Fruit fly (Drosophila melanogaster): ENCODE measurements around the gene CG31274.
A peak's percentile ranks its signal among the peaks of the same experiment; 100 is the strongest.

The CG31274 gene

DNA sequence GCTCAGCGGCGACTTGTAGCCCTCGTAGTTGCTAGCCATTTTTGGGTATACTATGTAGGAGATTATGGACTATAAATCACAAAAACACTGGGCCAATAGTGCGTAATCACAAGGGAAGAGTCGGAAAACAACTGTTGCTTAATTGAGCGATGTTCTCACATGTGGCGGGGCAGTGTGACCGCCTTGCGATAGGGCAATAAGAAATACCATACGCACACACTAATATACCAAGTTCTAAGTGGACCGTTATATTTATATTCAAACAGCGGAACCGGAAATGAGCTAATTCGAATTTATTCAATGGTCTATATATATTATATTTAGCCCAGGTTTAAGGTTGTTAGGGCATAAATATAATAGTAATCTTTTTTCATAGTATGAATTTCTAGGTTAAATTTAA is 28.1 kb downstream of the CG31274 start, which contains the start of gene Adsl (continued):
- TF ChIP-seq CG5953 (GFP tag; IDR thresholded peaks at IDR 0.05) (0 out of 2 replicates have a peak, but pooled peaks have one; percentile 36), CG8290 (GFP tag; optimal IDR thresholded peaks at IDR 0.05) (no peak), CG8290 (tag; optimal IDR thresholded peaks at IDR 0.05) (peak in 1 of 2 experiments; percentile 3), CG3847 (GFP tag; IDR thresholded peaks at IDR 0.05) (no peak), hkb (optimal IDR thresholded peaks at IDR 0.05) (no peak), hkb (GFP tag; IDR thresholded peaks at IDR 0.05) (peak; percentile 73), HmgZ (tag; optimal IDR thresholded peaks at IDR 0.05) (peak; percentile 37), tap (tag; optimal IDR thresholded peaks at IDR 0.05) (peak; percentile 48), CG7839 (tag; optimal IDR thresholded peaks at IDR 0.05) (no peak), mld (GFP tag; IDR thresholded peaks at IDR 0.05; ENCODE audit: partially characterized antibody) (no peak), stc (GFP tag; IDR thresholded peaks at IDR 0.05) (peak; percentile 63; the same call in 1 of the 2 replicates), vfl (GFP tag; optimal IDR thresholded peaks at IDR 0.05) (no peak), CG10321 (GFP tag; IDR thresholded peaks at IDR 0.05) (peak; percentile 37; the same call in 1 of the 2 replicates), Dbx (GFP tag; IDR thresholded peaks at IDR 0.05) (peak; percentile 35; the same call in 1 of the 3 replicates), CG10462 (GFP tag; optimal IDR thresholded peaks at IDR 0.05) (peak; percentile 73), Lim3 (GFP tag; IDR thresholded peaks at IDR 0.05) (no peak), ind (GFP tag; optimal IDR thresholded peaks at IDR 0.05) (no peak), dm (GFP tag; optimal IDR thresholded peaks at IDR 0.05) (peak; percentile 91), Meics (GFP tag; optimal IDR thresholded peaks at IDR 0.05) (peak; percentile 83), Eip74EF (GFP tag; optimal IDR thresholded peaks at IDR 0.05) (no peak), Gug (GFP tag; IDR thresholded peaks at IDR 0.05) (no peak), lov (optimal IDR thresholded peaks at IDR 0.05) (no peak), lov (GFP tag; IDR thresholded peaks at IDR 0.05) (peak; percentile 77; the same call in 2 of the 3 replicates), Neu2 (GFP tag; optimal IDR thresholded peaks at IDR 0.05; ENCODE audit: borderline replicate concordance) (no peak), BtbVII (GFP tag; optimal IDR thresholded peaks at IDR 0.05) (peak; percentile 76), HLHmδ (GFP tag; optimal IDR thresholded peaks at IDR 0.05) (peak; percentile 67), CG12299 (tag; optimal IDR thresholded peaks at IDR 0.05) (peak; percentile 45), CG34224 (GFP tag; IDR thresholded peaks at IDR 0.05; ENCODE audit: partially characterized antibody) (peak; percentile 43; the same call in 2 of the 3 replicates), Vsx1 (GFP tag; optimal IDR thresholded peaks at IDR 0.05) (peak; percentile 85), CG10654 (GFP tag; optimal IDR thresholded peaks at IDR 0.05) (peak; percentile 26), salm (tag; optimal IDR thresholded peaks at IDR 0.05) (peak; percentile 55), CG4424 (GFP tag; optimal IDR thresholded peaks at IDR 0.05) (peak; percentile 74), MBD-R2 (GFP tag; IDR thresholded peaks at IDR 0.05) (peak; percentile 71), CG17186 (GFP tag; optimal IDR thresholded peaks at IDR 0.05) (peak; percentile 60), CG11093 (GFP tag; IDR thresholded peaks at IDR 0.05) (no peak), oc (tag; optimal IDR thresholded peaks at IDR 0.05) (peak; percentile 62), CG18599 (GFP tag; optimal IDR thresholded peaks at IDR 0.05) (peak; percentile 71), B-H1 (GFP tag; IDR thresholded peaks at IDR 0.05) (no peak; the same call in 2 of the 3 replicates), CkIIα-i1 (GFP tag; IDR thresholded peaks at IDR 0.05) (no peak), z (GFP tag; IDR thresholded peaks at IDR 0.05) (0 out of 3 replicates have a peak, but pooled peaks have one; percentile 9), CG3281 (GFP tag; optimal IDR thresholded peaks at IDR 0.05) (peak; percentile 83), Awh (GFP tag; IDR thresholded peaks at IDR 0.05) (no peak), az2 (GFP tag; optimal IDR thresholded peaks at IDR 0.05) (peak; percentile 32), jumu (GFP tag; optimal IDR thresholded peaks at IDR 0.05) (no peak), Sox100B (GFP tag; optimal IDR thresholded peaks at IDR 0.05) (peak; percentile 74), CG9609 (GFP tag; optimal IDR thresholded peaks at IDR 0.05) (peak; percentile 5), ken (GFP tag; IDR thresholded peaks at IDR 0.05) (no peak), CG3995 (GFP tag; optimal IDR thresholded peaks at IDR 0.05) (peak; percentile 40), gcm (GFP tag; optimal IDR thresholded peaks at IDR 0.05) (peak; percentile 76), Dad (GFP tag; optimal IDR thresholded peaks at IDR 0.05) (peak; percentile 33), CG18619 (GFP tag; optimal IDR thresholded peaks at IDR 0.05) (peak; percentile 74), YL-1 (GFP tag; optimal IDR thresholded peaks at IDR 0.05) (peak; percentile 74)
